Worm (Caenorhabditis elegans): Measurements from ENCODE around the gene ndub-11.

- TF ChIP-seq skn-1 (tag; optimal IDR thresholded peaks at IDR 0.05) (no peak), fkh-10 (GFP tag; optimal IDR thresholded peaks at IDR 0.05) (no peak), nhr-237 (tag; optimal IDR thresholded peaks at IDR 0.05) (no peak), fos-1 (tag; optimal IDR thresholded peaks at IDR 0.05) (no peak), zag-1 (tag; optimal IDR thresholded peaks at IDR 0.05) (no peak), daf-12 (tag; optimal IDR thresholded peaks at IDR 0.05) (no peak), unc-62 (GFP tag; optimal IDR thresholded peaks at IDR 0.05) (no peak)
These were observed 40.2 kb upstream of the ndub-11 start for ce11 chrIV:8170264-8170663.
